Fruit fly (Drosophila melanogaster) whole organism, embryonic: ENCODE results near the gene Rpt6.

Source experiments
- CG10979 ChIP-seq: fragments of 200-800 bp; sonication (Bioruptor generic); optimal IDR thresholded peaks from 2 replicates; lab custom pipeline; 2018; ENCODE audit warnings: missing biosample characterization, mild to moderate bottlenecking, missing genetic modification characterization, moderate library complexity
- CG11398 ChIP-seq: fragments of 200-800 bp; sonication (Bioruptor generic); optimal IDR thresholded peaks from 2 replicates; lab custom pipeline; 2016; ENCODE audit warnings: missing biosample characterization, missing genetic modification characterization
- CG12236 ChIP-seq: fragments of 200-800 bp; sonication (Bioruptor generic); optimal IDR thresholded peaks from 2 replicates; lab custom pipeline; 2016; ENCODE audit warnings: missing biosample characterization, missing genetic modification characterization
- CG14860 ChIP-seq: fragments of 200-800 bp; sonication (Bioruptor generic); IDR thresholded peaks from 3 replicates; pipeline ENCODE4 v1.3.6; 2022; ENCODE audit warnings: missing biosample characterization, missing genetic modification characterization; ENCODE audit not compliant: partially characterized antibody
- CG15269 ChIP-seq: fragments of 200-800 bp; sonication (Bioruptor generic); optimal IDR thresholded peaks from 2 replicates; lab custom pipeline; 2018; ENCODE audit warnings: missing biosample characterization, mild to moderate bottlenecking, missing genetic modification characterization, moderate library complexity
- CG16815 ChIP-seq: fragments of 200-800 bp; sonication (Bioruptor generic); optimal IDR thresholded peaks from 3 replicates; lab custom pipeline; 2017; ENCODE audit warnings: missing biosample characterization, mild to moderate bottlenecking, missing genetic modification characterization
- CG17385 ChIP-seq: fragments of 200-800 bp; sonication (Bioruptor generic); optimal IDR thresholded peaks from 3 replicates; lab custom pipeline; 2018; ENCODE audit warnings: missing biosample characterization, mild to moderate bottlenecking, missing genetic modification characterization
- CG17912 ChIP-seq: fragments of 200-800 bp; sonication (Bioruptor generic); optimal IDR thresholded peaks from 2 replicates; lab custom pipeline; 2018; ENCODE audit warnings: missing biosample characterization, mild to moderate bottlenecking, missing genetic modification characterization
- CG2678 ChIP-seq: fragments of 200-800 bp; sonication (Bioruptor generic); optimal IDR thresholded peaks from 3 replicates; lab custom pipeline; 2019; ENCODE audit warnings: missing biosample characterization, mild to moderate bottlenecking, missing genetic modification characterization, moderate library complexity
- CG32767 ChIP-seq: fragments of 200-800 bp; sonication (Bioruptor generic); IDR thresholded peaks from 2 replicates; pipeline ENCODE4 v1.3.6; 2022; ENCODE audit warnings: missing biosample characterization, missing genetic modification characterization
- CG4854 ChIP-seq: fragments of 200-800 bp; sonication (Bioruptor generic); optimal IDR thresholded peaks from 2 replicates; lab custom pipeline; 2016; ENCODE audit warnings: missing biosample characterization, missing genetic modification characterization, inconsistent platforms
- CG6683 ChIP-seq: fragments of 200-800 bp; sonication (Bioruptor generic); optimal IDR thresholded peaks from 2 replicates; lab custom pipeline; 2017; ENCODE audit warnings: missing biosample characterization, mild to moderate bottlenecking, missing genetic modification characterization, missing genetic modification reagents
- CG7271 ChIP-seq: fragments of 200-800 bp; sonication (Bioruptor generic); optimal IDR thresholded peaks from 2 replicates; lab custom pipeline; 2018; ENCODE audit warnings: missing biosample characterization, mild to moderate bottlenecking, missing genetic modification characterization, moderate library complexity
- CG8388 ChIP-seq: fragments of 200-800 bp; sonication (Bioruptor generic); optimal IDR thresholded peaks from 2 replicates; lab custom pipeline; 2019; ENCODE audit warnings: missing biosample characterization, mild to moderate bottlenecking, missing genetic modification characterization, moderate library complexity
- CG9215 ChIP-seq: fragments of 200-800 bp; sonication (Bioruptor generic); IDR thresholded peaks from 2 replicates; pipeline ENCODE4 v1.3.6; 2022; ENCODE audit warnings: missing biosample characterization, missing genetic modification characterization
- CTCF ChIP-seq: fragments of 200-800 bp; sonication (Bioruptor generic); optimal IDR thresholded peaks from 2 replicates; lab custom pipeline; 2017; ENCODE audit warnings: missing biosample characterization, mild to moderate bottlenecking, missing genetic modification characterization, moderate library complexity
- Eip74EF ChIP-seq, 2 experiments: fragments of 200-800 bp in 1 of 2; fragments of >200 bp in 1 of 2; sonication (Bioruptor generic) in 1 of 2; optimal IDR thresholded peaks; 2 replicates each; lab custom pipeline; 2017 to 2019; ENCODE audit warnings: missing biosample characterization in 2 of 2, missing genetic modification characterization in 2 of 2, mild to moderate bottlenecking in 1 of 2, moderate library complexity in 1 of 2
- Fer3 ChIP-seq: fragments of 200-800 bp; sonication (Bioruptor generic); optimal IDR thresholded peaks from 2 replicates; lab custom pipeline; 2018; ENCODE audit warnings: missing biosample characterization, mild to moderate bottlenecking, missing genetic modification characterization, moderate library complexity
- H2.0 ChIP-seq: fragments of 200-800 bp; sonication (Bioruptor generic); IDR thresholded peaks from 2 replicates; pipeline ENCODE4 v1.3.6; 2022; ENCODE audit warnings: missing biosample characterization, missing genetic modification characterization
- Hand ChIP-seq: fragments of 200-800 bp; sonication (Bioruptor generic); optimal IDR thresholded peaks from 2 replicates; lab custom pipeline; 2017; ENCODE audit warnings: mild to moderate bottlenecking, missing biosample characterization, missing genetic modification reagents, missing genetic modification characterization
- Hey ChIP-seq: fragments of 200-800 bp; sonication (Bioruptor generic); optimal IDR thresholded peaks from 3 replicates; lab custom pipeline; 2018; ENCODE audit warnings: missing biosample characterization, mild to moderate bottlenecking, missing genetic modification characterization
- Hr78 ChIP-seq, 2 experiments: fragments of 200-800 bp in 1 of 2; fragments of >200 bp in 1 of 2; sonication (Bioruptor generic) in 1 of 2; optimal IDR thresholded peaks; 2 replicates each; lab custom pipeline; 2017 to 2019; ENCODE audit warnings: missing biosample characterization in 2 of 2, missing genetic modification characterization in 2 of 2, mild to moderate bottlenecking in 1 of 2, moderate library complexity in 1 of 2
- Mad ChIP-seq: fragments of 200-800 bp; sonication (Bioruptor generic); optimal IDR thresholded peaks from 2 replicates; lab custom pipeline; 2016; ENCODE audit warnings: missing biosample characterization, missing genetic modification characterization
- Max ChIP-seq: fragments of 200-800 bp; sonication (Bioruptor generic); optimal IDR thresholded peaks from 2 replicates; lab custom pipeline; 2016; ENCODE audit warnings: missing biosample characterization, mild to moderate bottlenecking, missing genetic modification characterization
- Scr ChIP-seq: fragments of 200-800 bp; sonication (Bioruptor generic); IDR thresholded peaks from 2 replicates; pipeline ENCODE4 v1.3.6; 2022; ENCODE audit warnings: missing biosample characterization, missing genetic modification characterization; ENCODE audit not compliant: partially characterized antibody
- Sox100B ChIP-seq: fragments of 200-800 bp; sonication (Bioruptor generic); optimal IDR thresholded peaks from 3 replicates; lab custom pipeline; 2018; ENCODE audit warnings: missing biosample characterization, mild to moderate bottlenecking, missing genetic modification characterization
- Taf1 ChIP-seq: fragments of 200-800 bp; sonication (Bioruptor generic); IDR thresholded peaks from 2 replicates; pipeline ENCODE4 v1.3.6; 2022; ENCODE audit warnings: missing biosample characterization, missing genetic modification characterization
- YL-1 ChIP-seq: fragments of 200-800 bp; sonication (Bioruptor generic); optimal IDR thresholded peaks from 3 replicates; lab custom pipeline; 2017; ENCODE audit warnings: missing biosample characterization, mild to moderate bottlenecking, missing genetic modification characterization
- br ChIP-seq: fragments of >200 bp; optimal IDR thresholded peaks from 2 replicates; lab custom pipeline; 2017
- cato ChIP-seq: fragments of 200-800 bp; sonication (Bioruptor generic); optimal IDR thresholded peaks from 2 replicates; lab custom pipeline; 2016; ENCODE audit warnings: missing biosample characterization, missing genetic modification characterization, borderline replicate concordance
- danr ChIP-seq: fragments of 200-800 bp; sonication (Bioruptor generic); IDR thresholded peaks from 2 replicates; pipeline ENCODE4 v1.3.6; 2022; ENCODE audit warnings: missing biosample characterization, missing genetic modification characterization
- exex ChIP-seq: fragments of 200-800 bp; sonication (Bioruptor generic); optimal IDR thresholded peaks from 4 replicates; lab custom pipeline; 2018; ENCODE audit warnings: missing biosample characterization, mild to moderate bottlenecking, missing genetic modification characterization, moderate library complexity
- ftz-f1 ChIP-seq: fragments of 200-800 bp; sonication (Bioruptor generic); optimal IDR thresholded peaks from 2 replicates; lab custom pipeline; 2016; ENCODE audit warnings: missing biosample characterization, missing genetic modification characterization
- gcm2 ChIP-seq: fragments of 200-800 bp; sonication (Bioruptor generic); optimal IDR thresholded peaks from 2 replicates; lab custom pipeline; 2016; ENCODE audit warnings: missing biosample characterization, missing genetic modification characterization
- oc ChIP-seq: fragments of 200-800 bp; sonication (Bioruptor generic); optimal IDR thresholded peaks from 2 replicates; lab custom pipeline; 2018; ENCODE audit warnings: missing biosample characterization, mild to moderate bottlenecking, missing genetic modification characterization, moderate library complexity
- otp ChIP-seq: fragments of 200-800 bp; sonication (Bioruptor generic); IDR thresholded peaks from 3 replicates; pipeline ENCODE4, ENCODE4 v1.3.6; 2022; ENCODE audit warnings: missing biosample characterization, missing genetic modification characterization
- pb ChIP-seq: fragments of 200-800 bp; sonication (Bioruptor generic); optimal IDR thresholded peaks from 3 replicates; lab custom pipeline; 2016; ENCODE audit warnings: missing biosample characterization, missing genetic modification characterization
- ranshi ChIP-seq: fragments of 200-800 bp; sonication (Bioruptor generic); IDR thresholded peaks from 2 replicates; pipeline ENCODE4 v1.3.6; 2022; ENCODE audit warnings: missing biosample characterization, missing genetic modification characterization
- schlank ChIP-seq: fragments of 200-800 bp; sonication (Bioruptor generic); optimal IDR thresholded peaks from 2 replicates; lab custom pipeline; 2018; ENCODE audit warnings: missing biosample characterization, mild to moderate bottlenecking, missing genetic modification characterization
- sisA ChIP-seq: fragments of 200-800 bp; sonication (Bioruptor generic); IDR thresholded peaks from 2 replicates; pipeline ENCODE4 v1.3.6; 2022; ENCODE audit warnings: missing biosample characterization, missing genetic modification characterization
- sr ChIP-seq: fragments of 200-800 bp; sonication (Bioruptor generic); IDR thresholded peaks from 3 replicates; pipeline ENCODE4 v1.3.6; 2022; ENCODE audit warnings: missing biosample characterization, missing genetic modification characterization
- tap ChIP-seq: fragments of 200-800 bp; optimal IDR thresholded peaks from 3 replicates; lab custom pipeline; 2019; ENCODE audit warnings: missing biosample characterization, mild to moderate bottlenecking, missing genetic modification characterization, moderate library complexity
- vfl ChIP-seq: fragments of 200-800 bp; sonication (Bioruptor generic); optimal IDR thresholded peaks from 2 replicates; lab custom pipeline; 2016; ENCODE audit warnings: missing biosample characterization, missing genetic modification characterization
- vvl ChIP-seq: fragments of 200-800 bp; sonication (Bioruptor generic); IDR thresholded peaks from 2 replicates; pipeline ENCODE4 v1.3.6; 2022; ENCODE audit warnings: missing biosample characterization, missing genetic modification characterization
- wdn ChIP-seq: fragments of 200-800 bp; sonication (Bioruptor generic); IDR thresholded peaks from 2 replicates; pipeline ENCODE4 v1.3.6; 2022; ENCODE audit warnings: missing biosample characterization, missing genetic modification characterization
- wek ChIP-seq: fragments of 200-800 bp; sonication (Bioruptor generic); optimal IDR thresholded peaks from 3 replicates; lab custom pipeline; 2018; ENCODE audit warnings: missing biosample characterization, mild to moderate bottlenecking, missing genetic modification characterization, moderate library complexity

Rpt6 gene

dm6 chrX:21345036-21345500, 29.2 kb downstream of the Rpt6 start, which contains the start of gene dod (continued):
- TF ChIP-seq H2.0 (GFP tag; lab: Robert Waterston, UW) (peak; percentile 48; the same call in 1 of the 2 replicates), Scr (GFP tag; lab: Robert Waterston, UW) (peak; percentile 74), danr (no peak), cato (no peak), CG17385 (GFP tag; lab: Kevin White, UChicago) (peak; percentile 54), CTCF (GFP tag; lab: Kevin White, UChicago) (peak; percentile 60), Hey (no peak), Fer3 (tag; lab: Kevin White, UChicago) (peak; percentile 33), Max (GFP tag; lab: Kevin White, UChicago) (peak; percentile 58), sisA (GFP tag; lab: Robert Waterston, UW) (peak; percentile 30; the same call in 1 of the 2 replicates), sr (GFP tag; lab: Robert Waterston, UW) (0 out of 3 replicates have a peak, but pooled peaks have one; percentile 17), vfl (GFP tag; lab: Kevin White, UChicago) (no peak), CG9215 (peak; percentile 30; the same call in 1 of the 2 replicates), CG16815 (GFP tag; lab: Kevin White, UChicago) (no peak), ranshi (GFP tag; lab: Robert Waterston, UW) (peak; percentile 15; the same call in 1 of the 2 replicates), gcm2 (GFP tag; lab: Kevin White, UChicago) (no peak), CG2678 (tag; lab: Kevin White, UChicago) (no peak), CG15269 (tag; lab: Kevin White, UChicago) (no peak), br (lab: Kevin White, UChicago) (no peak), vvl (GFP tag; lab: Robert Waterston, UW) (peak; percentile 74), CG11398 (GFP tag; lab: Kevin White, UChicago) (no peak), Sox100B (no peak), CG17912 (GFP tag; lab: Kevin White, UChicago) (peak; percentile 10), tap (no peak), ftz-f1 (GFP tag; lab: Kevin White, UChicago) (peak; percentile 9), wek (GFP tag; lab: Kevin White, UChicago) (peak; percentile 12), CG12236 (GFP tag; lab: Kevin White, UChicago) (no peak), Hr78 (GFP tag; optimal IDR thresholded peaks at IDR 0.05; lab: Kevin White, UChicago) (no peak), schlank (tag; lab: Kevin White, UChicago) (no peak), CG4854 (no peak), CG32767 (peak; percentile 56), exex (tag; lab: Kevin White, UChicago) (no peak), Taf1 (0 out of 2 replicates have a peak, but pooled peaks have one; percentile 16), Eip74EF (GFP tag; optimal IDR thresholded peaks at IDR 0.05; lab: Kevin White, UChicago) (peak in 1 of 2 experiments; percentile 66), pb (GFP tag; lab: Kevin White, UChicago) (no peak), CG8388 (GFP tag; lab: Kevin White, UChicago) (peak; percentile 20), CG14860 (GFP tag; lab: Robert Waterston, UW) (peak; percentile 62; the same call in 2 of the 3 replicates), CG7271 (tag; lab: Kevin White, UChicago) (no peak), CG6683 (GFP tag; lab: Kevin White, UChicago) (peak; percentile 7), CG10979 (tag; lab: Kevin White, UChicago) (peak; percentile 11), oc (no peak), YL-1 (GFP tag; lab: Kevin White, UChicago) (peak; percentile 82), Mad (peak; percentile 35), wdn (no peak), otp (GFP tag; lab: Robert Waterston, UW) (peak; percentile 35; the same call in 2 of the 3 replicates), Hand (GFP tag; lab: Kevin White, UChicago) (no peak)
